Worm (Caenorhabditis elegans) whole organism, L1 larva: ENCODE results near the gene Y49F6A.12.

Source experiments
- dpl-1 ChIP-seq, 3 experiments: fragments of 150-350 bp in 2 of 3; sonication (generic microtip) in 1 of 3; optimal IDR thresholded peaks; 2 replicates each; lab custom pipeline; 2014 to 2017; ENCODE audit warnings: missing biosample characterization in 3 of 3, missing genetic modification characterization in 3 of 3, missing genetic modification reagents in 3 of 3
- lin-39 ChIP-seq: fragments of 150-350 bp; optimal IDR thresholded peaks from 2 replicates; lab custom pipeline; 2014; ENCODE audit warnings: missing biosample characterization, missing genetic modification reagents, missing genetic modification characterization
- lsy-2 ChIP-seq, 2 experiments: fragments of 150-350 bp; optimal IDR thresholded peaks; 2 replicates each; lab custom pipeline; 2014; ENCODE audit warnings: missing biosample characterization in 2 of 2, missing genetic modification characterization in 2 of 2
- mdl-1 ChIP-seq, 2 experiments: fragments of 150-350 bp; optimal IDR thresholded peaks; 2 replicates each; lab custom pipeline; 2014 to 2017; ENCODE audit warnings: missing biosample characterization in 2 of 2, missing genetic modification characterization in 2 of 2, inconsistent platforms in 1 of 2
- mep-1 ChIP-seq: fragments of 150-350 bp; optimal IDR thresholded peaks from 2 replicates; lab custom pipeline; 2014; ENCODE audit warnings: missing biosample characterization, missing genetic modification characterization
- nhr-20 ChIP-seq: sonication (generic microtip); optimal IDR thresholded peaks from 2 replicates; lab custom pipeline; 2016; ENCODE audit warnings: mild to moderate bottlenecking, missing genetic modification characterization, missing compliant biosample characterization
- nhr-237 ChIP-seq: fragments of 150-350 bp; optimal IDR thresholded peaks from 2 replicates; lab custom pipeline; 2014; ENCODE audit warnings: missing biosample characterization, missing genetic modification characterization
- nhr-47 ChIP-seq: sonication (generic microtip); optimal IDR thresholded peaks from 2 replicates; lab custom pipeline; 2016; ENCODE audit warnings: mild to moderate bottlenecking, missing genetic modification characterization, moderate library complexity, missing compliant biosample characterization
- nhr-71 ChIP-seq: sonication (generic microtip); optimal IDR thresholded peaks from 2 replicates; lab custom pipeline; 2016; ENCODE audit warnings: mild to moderate bottlenecking, missing genetic modification characterization, moderate library complexity, missing compliant biosample characterization
- nhr-76 ChIP-seq: sonication (generic microtip); optimal IDR thresholded peaks from 2 replicates; lab custom pipeline; 2017; ENCODE audit warnings: missing biosample characterization, missing genetic modification characterization
- skn-1 ChIP-seq: fragments of 150-350 bp; optimal IDR thresholded peaks from 2 replicates; lab custom pipeline; 2014; ENCODE audit warnings: missing biosample characterization, missing genetic modification characterization
- snpc-4 ChIP-seq: fragments of 150-350 bp; optimal IDR thresholded peaks from 2 replicates; lab custom pipeline; 2014; ENCODE audit warnings: missing biosample characterization, missing genetic modification characterization
- zip-4 ChIP-seq: fragments of 200-800 bp; sonication (Bioruptor generic); optimal IDR thresholded peaks from 2 replicates; lab custom pipeline; 2018; ENCODE audit warnings: mild to moderate bottlenecking, missing genetic modification characterization, moderate library complexity, missing compliant biosample characterization
- ztf-11 ChIP-seq, 2 experiments: sonication (generic microtip); optimal IDR thresholded peaks; 2 replicates each; lab custom pipeline; 2016 to 2017; ENCODE audit warnings: missing genetic modification characterization in 2 of 2, missing biosample characterization in 1 of 2, missing compliant biosample characterization in 1 of 2

DNA sequence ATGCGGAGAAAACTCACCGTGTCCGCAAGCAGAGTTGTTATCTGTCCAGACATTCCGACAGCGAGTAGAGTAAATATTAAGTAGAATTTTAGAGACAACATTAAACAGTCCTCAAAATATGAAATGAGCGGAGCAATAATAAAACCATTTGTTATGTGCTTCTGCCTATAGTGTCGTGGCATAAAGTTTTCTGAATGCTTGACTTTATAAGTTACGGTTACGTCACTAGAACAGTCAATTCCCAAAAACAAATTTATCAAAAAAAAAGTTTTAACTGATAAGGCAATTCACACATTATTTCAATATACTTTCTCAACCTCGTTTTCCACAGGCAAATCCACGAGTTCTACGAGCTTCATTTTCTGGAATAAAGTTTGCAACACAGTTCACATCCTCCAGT, 26.3 kb upstream of the Y49F6A.12 start, which contains the start of gene clec-127:
- TF ChIP-seq dpl-1 (GFP tag; optimal IDR thresholded peaks at IDR 0.05; lab: Kevin White, UChicago) (no peak), mep-1 (tag; lab: Kevin White, UChicago) (no peak), lin-39 (no peak), nhr-47 (tag; lab: Kevin White, UChicago) (no peak), lsy-2 (tag; optimal IDR thresholded peaks at IDR 0.05; lab: Kevin White, UChicago) (no peak), nhr-237 (tag; lab: Kevin White, UChicago) (no peak), skn-1 (tag; lab: Kevin White, UChicago) (no peak), nhr-20 (no peak), ztf-11 (tag; optimal IDR thresholded peaks at IDR 0.05; lab: Kevin White, UChicago) (no peak), zip-4 (GFP tag; lab: Kevin White, UChicago) (no peak), nhr-71 (tag; lab: Kevin White, UChicago) (no peak), mdl-1 (tag; optimal IDR thresholded peaks at IDR 0.05; lab: Kevin White, UChicago) (no peak), snpc-4 (tag; lab: Kevin White, UChicago) (no peak), nhr-76 (tag; lab: Kevin White, UChicago) (no peak)
